Worm (Caenorhabditis elegans): Measurements from ENCODE around the gene gmpr-1.

ce11 chrV:4322706-4323105 lies 48.5 kb downstream of the gmpr-1 start, which contains the start of gene R02D1.2:
- TF ChIP-seq lin-39 (tag; optimal IDR thresholded peaks at IDR 0.05) (no peak), unc-62 (GFP tag; optimal IDR thresholded peaks at IDR 0.05 in 1 of 2) (no peak), unc-62 (tag; optimal IDR thresholded peaks at IDR 0.05) (no peak), snpc-1.2 (GFP tag; IDR thresholded peaks at IDR 0.05) (no peak), ceh-62 (tag; optimal IDR thresholded peaks at IDR 0.05) (no peak), snpc-4 (tag; optimal IDR thresholded peaks at IDR 0.05) (no peak), ceh-44 (GFP tag; IDR thresholded peaks at IDR 0.05) (no peak)
